Worm (Caenorhabditis elegans) whole organism, L1 larva: ENCODE results near the gene scl-1.

Experiments
- lin-15B ChIP-seq: fragments of 150-350 bp; sonication (generic microtip); optimal IDR thresholded peaks from 3 replicates; lab custom pipeline; 2014; ENCODE audit warnings: missing biosample characterization, missing genetic modification characterization
- zag-1 ChIP-seq: fragments of 150-350 bp; optimal IDR thresholded peaks from 2 replicates; lab custom pipeline; 2014; ENCODE audit warnings: missing biosample characterization, missing genetic modification characterization

ce11 chrIV:13104900-13105299, 48.8 kb downstream of the scl-1 start, which contains the start of gene rde-11:
- TF ChIP-seq zag-1 (tag; lab: Kevin White, UChicago) (no peak), lin-15B (tag; lab: Kevin White, UChicago) (no peak)
